Fruit fly (Drosophila melanogaster) whole organism, embryonic: ENCODE data around the gene papi.

Experiments
- Adf1 ChIP-seq: fragments of 200-800 bp; sonication (Bioruptor generic); IDR thresholded peaks from 2 replicates; pipeline ENCODE4 v1.3.6; 2022; ENCODE audit warnings: missing biosample characterization, missing genetic modification characterization
- Aef1 ChIP-seq: fragments of 200-800 bp; sonication (Bioruptor generic); IDR thresholded peaks from 3 replicates; pipeline ENCODE4 v1.3.6; 2022; ENCODE audit warnings: missing biosample characterization, missing genetic modification characterization
- CG10321 ChIP-seq: fragments of 200-800 bp; sonication (Bioruptor generic); IDR thresholded peaks from 2 replicates; pipeline ENCODE4 v1.3.6; 2022; ENCODE audit warnings: missing biosample characterization, missing genetic modification characterization
- CG10959 ChIP-seq: fragments of 200-800 bp; sonication (Bioruptor generic); IDR thresholded peaks from 2 replicates; pipeline ENCODE4 v1.3.6; 2022; ENCODE audit warnings: missing biosample characterization, missing genetic modification characterization
- CG11456 ChIP-seq: fragments of 200-800 bp; sonication (Bioruptor generic); IDR thresholded peaks from 3 replicates; pipeline ENCODE4 v1.3.6; 2022; ENCODE audit warnings: missing biosample characterization, missing genetic modification characterization
- CG11560 ChIP-seq: fragments of 200-800 bp; sonication (Bioruptor generic); IDR thresholded peaks from 3 replicates; pipeline ENCODE4 v1.3.6; 2022; ENCODE audit warnings: missing biosample characterization, missing genetic modification characterization
- CG12104 ChIP-seq: fragments of 200-800 bp; sonication (Bioruptor generic); optimal IDR thresholded peaks from 3 replicates; lab custom pipeline; 2016; ENCODE audit warnings: missing biosample characterization, missing genetic modification characterization
- CG12391 ChIP-seq: fragments of 200-800 bp; sonication (Bioruptor generic); optimal IDR thresholded peaks from 3 replicates; lab custom pipeline; 2018; ENCODE audit warnings: missing biosample characterization, mild to moderate bottlenecking, missing genetic modification characterization, moderate library complexity
- CG13775 ChIP-seq: fragments of 200-800 bp; sonication (Bioruptor generic); optimal IDR thresholded peaks from 3 replicates; lab custom pipeline; 2017; ENCODE audit warnings: missing biosample characterization, mild to moderate bottlenecking, missing genetic modification characterization
- CG14860 ChIP-seq: fragments of 200-800 bp; sonication (Bioruptor generic); IDR thresholded peaks from 3 replicates; pipeline ENCODE4 v1.3.6; 2022; ENCODE audit warnings: missing biosample characterization, missing genetic modification characterization; ENCODE audit not compliant: partially characterized antibody
- CG17385 ChIP-seq: fragments of 200-800 bp; sonication (Bioruptor generic); optimal IDR thresholded peaks from 3 replicates; lab custom pipeline; 2018; ENCODE audit warnings: missing biosample characterization, mild to moderate bottlenecking, missing genetic modification characterization
- CG2199 ChIP-seq: fragments of 200-800 bp; sonication (Bioruptor generic); IDR thresholded peaks from 3 replicates; pipeline ENCODE4 v1.3.6; 2022; ENCODE audit warnings: missing biosample characterization, missing genetic modification characterization
- CG2875 ChIP-seq: fragments of 200-800 bp; sonication (Bioruptor generic); optimal IDR thresholded peaks from 2 replicates; lab custom pipeline; 2017; ENCODE audit warnings: missing biosample characterization, mild to moderate bottlenecking, missing genetic modification characterization, missing genetic modification reagents
- CG31388 ChIP-seq: fragments of 200-800 bp; sonication (Bioruptor generic); optimal IDR thresholded peaks from 2 replicates; lab custom pipeline; 2016; ENCODE audit warnings: missing biosample characterization, missing genetic modification characterization
- CG32532 ChIP-seq: fragments of 200-800 bp; sonication (Bioruptor generic); IDR thresholded peaks from 2 replicates; pipeline ENCODE4 v1.3.6; 2022; ENCODE audit warnings: missing biosample characterization, missing genetic modification characterization
- CG3838 ChIP-seq: fragments of 200-800 bp; sonication (Bioruptor generic); optimal IDR thresholded peaks from 3 replicates; lab custom pipeline; 2016; ENCODE audit warnings: missing biosample characterization, missing genetic modification characterization
- CG5953 ChIP-seq: fragments of 200-800 bp; sonication (Bioruptor generic); IDR thresholded peaks from 2 replicates; pipeline ENCODE4 v1.3.6; 2022; ENCODE audit warnings: missing biosample characterization, missing genetic modification characterization
- CG6272 ChIP-seq: fragments of 200-800 bp; sonication (Bioruptor generic); IDR thresholded peaks from 2 replicates; pipeline ENCODE4 v1.3.6; 2022; ENCODE audit warnings: missing biosample characterization, missing genetic modification characterization
- CG6654 ChIP-seq: fragments of 200-800 bp; sonication (Bioruptor generic); optimal IDR thresholded peaks from 2 replicates; lab custom pipeline; 2017; ENCODE audit warnings: missing biosample characterization, mild to moderate bottlenecking, missing genetic modification characterization
- CG7271 ChIP-seq: fragments of 200-800 bp; sonication (Bioruptor generic); optimal IDR thresholded peaks from 2 replicates; lab custom pipeline; 2018; ENCODE audit warnings: missing biosample characterization, mild to moderate bottlenecking, missing genetic modification characterization, moderate library complexity
- CG7372 ChIP-seq: fragments of 200-800 bp; sonication (Bioruptor generic); IDR thresholded peaks from 2 replicates; pipeline ENCODE4 v1.3.6; 2022; ENCODE audit warnings: missing biosample characterization, missing genetic modification characterization
- CrebB ChIP-seq: fragments of 200-800 bp; sonication (Bioruptor generic); optimal IDR thresholded peaks from 3 replicates; lab custom pipeline; 2018; ENCODE audit warnings: missing biosample characterization, mild to moderate bottlenecking, missing genetic modification characterization
- D19A ChIP-seq: fragments of 200-800 bp; optimal IDR thresholded peaks from 3 replicates; lab custom pipeline; 2019; ENCODE audit warnings: missing biosample characterization, mild to moderate bottlenecking, missing genetic modification characterization, moderate library complexity
- Deaf1 ChIP-seq: fragments of 200-800 bp; optimal IDR thresholded peaks from 3 replicates; lab custom pipeline; 2019; ENCODE audit warnings: missing biosample characterization, mild to moderate bottlenecking, missing genetic modification characterization, moderate library complexity
- MTF-1 ChIP-seq: fragments of 200-800 bp; sonication (Bioruptor generic); optimal IDR thresholded peaks from 2 replicates; lab custom pipeline; 2018; ENCODE audit warnings: missing biosample characterization, mild to moderate bottlenecking, missing genetic modification characterization, borderline replicate concordance
- Oaz ChIP-seq: fragments of 200-800 bp; sonication (Bioruptor generic); IDR thresholded peaks from 2 replicates; pipeline ENCODE4 v1.3.6; 2022; ENCODE audit warnings: missing biosample characterization, missing genetic modification characterization
- Tbp ChIP-seq: fragments of >200 bp; optimal IDR thresholded peaks from 2 replicates; lab custom pipeline; 2018; ENCODE audit warnings: missing biosample characterization, missing genetic modification characterization
- Trl ChIP-seq, 3 experiments: fragments of >200 bp in 2 of 3; fragments of 200-800 bp in 1 of 3; sonication (Bioruptor generic) in 1 of 3; optimal IDR thresholded peaks; 2 replicates in 1 of 3; 3 replicates in 2 of 3; lab custom pipeline; 2016 to 2017; ENCODE audit warnings: missing biosample characterization in 1 of 3, missing genetic modification characterization in 1 of 3
- ara ChIP-seq: fragments of 200-800 bp; sonication (Bioruptor generic); IDR thresholded peaks from 2 replicates; pipeline ENCODE4 v1.3.6; 2022; ENCODE audit warnings: missing biosample characterization, missing genetic modification characterization
- ase ChIP-seq: fragments of 200-800 bp; sonication (Bioruptor generic); IDR thresholded peaks from 3 replicates; pipeline ENCODE4 v1.3.6; 2022; ENCODE audit warnings: missing biosample characterization, missing genetic modification characterization
- dysf ChIP-seq: fragments of 200-800 bp; sonication (Bioruptor generic); IDR thresholded peaks from 3 replicates; pipeline ENCODE4 v1.3.6; 2022; ENCODE audit warnings: missing biosample characterization, missing genetic modification characterization
- ems ChIP-seq: fragments of 200-800 bp; sonication (Bioruptor generic); optimal IDR thresholded peaks from 3 replicates; lab custom pipeline; 2016; ENCODE audit warnings: missing biosample characterization, missing genetic modification characterization
- fd102C ChIP-seq: fragments of 200-800 bp; sonication (Bioruptor generic); optimal IDR thresholded peaks from 2 replicates; lab custom pipeline; 2018; ENCODE audit warnings: missing biosample characterization, mild to moderate bottlenecking, missing genetic modification characterization, moderate library complexity
- gsb ChIP-seq: fragments of 200-800 bp; sonication (Bioruptor generic); IDR thresholded peaks from 2 replicates; pipeline ENCODE4 v1.3.6; 2022; ENCODE audit warnings: missing biosample characterization, missing genetic modification characterization
- ham ChIP-seq: fragments of 200-800 bp; sonication (Bioruptor generic); IDR thresholded peaks from 2 replicates; pipeline ENCODE4 v1.3.6; 2022; ENCODE audit warnings: missing biosample characterization, missing genetic modification characterization
- hbn ChIP-seq: fragments of 200-800 bp; sonication (Bioruptor generic); IDR thresholded peaks from 2 replicates; pipeline ENCODE4 v1.3.6; 2022; ENCODE audit warnings: missing biosample characterization, missing genetic modification characterization; ENCODE audit not compliant: partially characterized antibody
- jumu ChIP-seq: fragments of 200-800 bp; sonication (Bioruptor generic); optimal IDR thresholded peaks from 3 replicates; lab custom pipeline; 2016; ENCODE audit warnings: missing biosample characterization, missing genetic modification characterization
- knrl ChIP-seq: fragments of 200-800 bp; sonication (Bioruptor generic); IDR thresholded peaks from 3 replicates; pipeline ENCODE4 v1.3.6; 2022; ENCODE audit warnings: missing biosample characterization, missing genetic modification characterization; ENCODE audit not compliant: partially characterized antibody
- lbe ChIP-seq: fragments of 200-800 bp; sonication (Bioruptor generic); optimal IDR thresholded peaks from 2 replicates; lab custom pipeline; 2016; ENCODE audit warnings: missing biosample characterization, mild to moderate bottlenecking, missing genetic modification characterization
- lmd ChIP-seq: fragments of 200-800 bp; sonication (Bioruptor generic); IDR thresholded peaks from 2 replicates; pipeline ENCODE4 v1.3.6; 2022; ENCODE audit warnings: missing biosample characterization, missing genetic modification characterization
- lov ChIP-seq, 2 experiments: fragments of 200-800 bp in 1 of 2; fragments of >200 bp in 1 of 2; sonication (Bioruptor generic) in 1 of 2; IDR thresholded peaks in 1 of 2; optimal IDR thresholded peaks in 1 of 2; 2 replicates in 1 of 2; 3 replicates in 1 of 2; pipeline versions ENCODE4 v1.3.6 to Lab custom; 2017 to 2022; ENCODE audit warnings: missing biosample characterization in 1 of 2, missing genetic modification characterization in 1 of 2
- org-1 ChIP-seq: fragments of 200-800 bp; sonication (Bioruptor generic); optimal IDR thresholded peaks from 2 replicates; lab custom pipeline; 2017; ENCODE audit warnings: missing biosample characterization, missing genetic modification characterization
- pnt ChIP-seq: fragments of 200-800 bp; sonication (Bioruptor generic); optimal IDR thresholded peaks from 3 replicates; lab custom pipeline; 2016; ENCODE audit warnings: missing biosample characterization, missing genetic modification characterization
- sens ChIP-seq: fragments of 200-800 bp; sonication (Bioruptor generic); peaks from one replicate; lab custom pipeline; 2016; ENCODE audit warnings: missing biosample characterization, missing genetic modification characterization
- sens-2 ChIP-seq: fragments of 200-800 bp; sonication (Bioruptor generic); IDR thresholded peaks from 2 replicates; pipeline ENCODE4 v1.3.6; 2022; ENCODE audit warnings: missing biosample characterization, missing genetic modification characterization
- slp2 ChIP-seq: fragments of 200-800 bp; sonication (Bioruptor generic); optimal IDR thresholded peaks from 2 replicates; lab custom pipeline; 2016; ENCODE audit warnings: missing biosample characterization, missing genetic modification characterization
- stwl ChIP-seq: fragments of 200-800 bp; sonication (Bioruptor generic); optimal IDR thresholded peaks from 3 replicates; lab custom pipeline; 2018; ENCODE audit warnings: missing biosample characterization, mild to moderate bottlenecking, missing genetic modification characterization, moderate library complexity
- tin ChIP-seq: fragments of 200-800 bp; sonication (Bioruptor generic); optimal IDR thresholded peaks from 3 replicates; lab custom pipeline; 2016; ENCODE audit warnings: missing biosample characterization, missing genetic modification characterization
- unpg ChIP-seq: fragments of 200-800 bp; sonication (Bioruptor generic); optimal IDR thresholded peaks from 3 replicates; lab custom pipeline; 2018; ENCODE audit warnings: missing biosample characterization, mild to moderate bottlenecking, missing genetic modification characterization, moderate library complexity
- zf30C ChIP-seq: fragments of 200-800 bp; sonication (Bioruptor generic); optimal IDR thresholded peaks from 3 replicates; lab custom pipeline; 2018; ENCODE audit warnings: missing biosample characterization, mild to moderate bottlenecking, missing genetic modification characterization

Gene papi

dm6 chr2L:2201107-2201561 lies 19.4 kb upstream of the papi start (continued):
- TF ChIP-seq dysf (GFP tag; lab: Robert Waterston, UW) = peak; percentile 58; the same call in 1 of the 3 replicates
- TF ChIP-seq CG10959 (GFP tag; lab: Robert Waterston, UW) = peak; percentile 76
- TF ChIP-seq MTF-1 (GFP tag; lab: Kevin White, UChicago) = peak; percentile 37
- no peak; the same call in 2 of the 3 replicates for TF ChIP-seq CG14860
- TF ChIP-seq CG13775 = peak; percentile 81
- TF ChIP-seq tin (GFP tag; lab: Kevin White, UChicago) = peak; percentile 74
- TF ChIP-seq Aef1 = no peak; the same call in 2 of the 3 replicates
- TF ChIP-seq CG6272 (GFP tag; lab: Robert Waterston, UW) = peak; percentile 65
- no peak for TF ChIP-seq CG11560 (tag; lab: Robert Waterston, UW)
- no peak for TF ChIP-seq Oaz (GFP tag; lab: Robert Waterston, UW)
- TF ChIP-seq CG32532 (GFP tag; lab: Robert Waterston, UW) = no peak
- peak; percentile 98 for TF ChIP-seq sens
- TF ChIP-seq Trl (optimal IDR thresholded peaks at IDR 0.05; lab: Kevin White, UChicago) = peak in 1 of 2 experiments; percentile 43
- TF ChIP-seq Trl (GFP tag; optimal IDR thresholded peaks at IDR 0.05; lab: Kevin White, UChicago) = peak; percentile 69
- peak; percentile 88 for TF ChIP-seq ara (GFP tag; lab: Robert Waterston, UW)
- TF ChIP-seq CG2199 = no peak
- peak; percentile 87 for TF ChIP-seq unpg
- peak; percentile 52 for TF ChIP-seq CG31388 (GFP tag; lab: Kevin White, UChicago)
- TF ChIP-seq D19A (tag; lab: Kevin White, UChicago) = peak; percentile 85
- TF ChIP-seq CG7271 = peak; percentile 6
- peak; percentile 77 for TF ChIP-seq CG17385 (GFP tag; lab: Kevin White, UChicago)
- TF ChIP-seq sens-2 (GFP tag; lab: Robert Waterston, UW) = no peak
- peak; percentile 60 for TF ChIP-seq jumu (GFP tag; lab: Kevin White, UChicago)
- TF ChIP-seq Deaf1 = no peak
- peak; percentile 79 for TF ChIP-seq pnt
- peak; percentile 68; the same call in 1 of the 2 replicates for TF ChIP-seq lmd (GFP tag; lab: Robert Waterston, UW)
- 0 out of 2 replicates have a peak, but pooled peaks have one; percentile 39 for TF ChIP-seq CG5953 (GFP tag; lab: Robert Waterston, UW)
- TF ChIP-seq CG7372 = peak; percentile 28; the same call in 1 of the 2 replicates
- no peak for TF ChIP-seq hbn (GFP tag; lab: Robert Waterston, UW)
- peak; percentile 66; the same call in 2 of the 3 replicates for TF ChIP-seq ase (GFP tag; lab: Robert Waterston, UW)
- 0 out of 3 replicates have a peak, but pooled peaks have one; percentile 12 for TF ChIP-seq knrl (GFP tag; lab: Robert Waterston, UW)
- 0 out of 2 replicates have a peak, but pooled peaks have one; percentile 7 for TF ChIP-seq CG10321 (GFP tag; lab: Robert Waterston, UW)
- no peak for TF ChIP-seq gsb (GFP tag; lab: Robert Waterston, UW)
- TF ChIP-seq ems (GFP tag; lab: Kevin White, UChicago) = peak; percentile 51
- peak; percentile 76 for TF ChIP-seq org-1 (GFP tag; lab: Kevin White, UChicago)
- TF ChIP-seq fd102C (GFP tag; lab: Kevin White, UChicago) = peak; percentile 26
- peak; percentile 81 for TF ChIP-seq slp2
- TF ChIP-seq CrebB = peak; percentile 53
- TF ChIP-seq Tbp (GFP tag; lab: Kevin White, UChicago) = no peak
- peak; percentile 73 for TF ChIP-seq CG6654
- TF ChIP-seq lov (optimal IDR thresholded peaks at IDR 0.05; lab: Kevin White, UChicago) = no peak
- TF ChIP-seq lov (GFP tag; IDR thresholded peaks at IDR 0.05; lab: Robert Waterston, UW) = peak; percentile 72; the same call in 1 of the 3 replicates
- TF ChIP-seq lbe (GFP tag; lab: Kevin White, UChicago) = peak; percentile 27
- TF ChIP-seq CG2875 (GFP tag; lab: Kevin White, UChicago) = peak; percentile 89
- TF ChIP-seq CG11456 (GFP tag; lab: Robert Waterston, UW) = 0 out of 3 replicates have a peak, but pooled peaks have one; percentile 18
- TF ChIP-seq ham (GFP tag; lab: Robert Waterston, UW) = no peak
- no peak for TF ChIP-seq Adf1
- peak; percentile 86 for TF ChIP-seq CG12104 (GFP tag; lab: Kevin White, UChicago)
- peak; percentile 80 for TF ChIP-seq zf30C (GFP tag; lab: Kevin White, UChicago)
- peak; percentile 87 for TF ChIP-seq CG12391 (tag; lab: Kevin White, UChicago)
- peak; percentile 10 for TF ChIP-seq stwl (tag; lab: Kevin White, UChicago)
- TF ChIP-seq CG3838 = peak; percentile 14
